Worm (Caenorhabditis elegans) whole organism, young adult: Measurements from ENCODE around the gene kel-8.

ENCODE experiments used
- lin-26 ChIP-seq: fragments of 200-800 bp; sonication (Bioruptor generic); IDR thresholded peaks from 2 replicates; pipeline ENCODE4 v1.3.6; 2022; ENCODE audit warnings: missing genetic modification reagents, missing genetic modification characterization, missing compliant biosample characterization
- mcd-1 ChIP-seq: fragments of 200-800 bp; sonication (Bioruptor generic); IDR thresholded peaks from 2 replicates; pipeline ENCODE4 v1.3.6; 2022; ENCODE audit warnings: missing genetic modification reagents, missing genetic modification characterization, missing compliant biosample characterization
- snpc-4 ChIP-seq, 5 experiments: fragments of 150-350 bp in 1 of 5; sonication (generic microtip) in 4 of 5; optimal IDR thresholded peaks; 2 replicates each; lab custom pipeline; 2014 to 2018; ENCODE audit warnings: missing genetic modification characterization in 5 of 5, missing biosample characterization in 3 of 5, antibody characterized with exemption in 2 of 5, mild to moderate bottlenecking in 2 of 5, missing compliant biosample characterization in 2 of 5, missing genotype in 2 of 5, moderate library complexity in 2 of 5, missing genetic modification reagents in 1 of 5
- tbp1 ChIP-seq: fragments of 200-800 bp; sonication (Bioruptor generic); optimal IDR thresholded peaks from 2 replicates; lab custom pipeline; 2018; ENCODE audit warnings: mild to moderate bottlenecking, missing genetic modification characterization, missing compliant biosample characterization
- unc-130 ChIP-seq: sonication (generic microtip); optimal IDR thresholded peaks from 2 replicates; lab custom pipeline; 2016; ENCODE audit warnings: missing genetic modification reagents, missing genetic modification characterization, missing compliant biosample characterization
- unc-62 ChIP-seq: fragments of 150-350 bp; optimal IDR thresholded peaks from 2 replicates; lab custom pipeline; 2014; ENCODE audit warnings: missing biosample characterization, missing genetic modification reagents, missing genetic modification characterization

DNA sequence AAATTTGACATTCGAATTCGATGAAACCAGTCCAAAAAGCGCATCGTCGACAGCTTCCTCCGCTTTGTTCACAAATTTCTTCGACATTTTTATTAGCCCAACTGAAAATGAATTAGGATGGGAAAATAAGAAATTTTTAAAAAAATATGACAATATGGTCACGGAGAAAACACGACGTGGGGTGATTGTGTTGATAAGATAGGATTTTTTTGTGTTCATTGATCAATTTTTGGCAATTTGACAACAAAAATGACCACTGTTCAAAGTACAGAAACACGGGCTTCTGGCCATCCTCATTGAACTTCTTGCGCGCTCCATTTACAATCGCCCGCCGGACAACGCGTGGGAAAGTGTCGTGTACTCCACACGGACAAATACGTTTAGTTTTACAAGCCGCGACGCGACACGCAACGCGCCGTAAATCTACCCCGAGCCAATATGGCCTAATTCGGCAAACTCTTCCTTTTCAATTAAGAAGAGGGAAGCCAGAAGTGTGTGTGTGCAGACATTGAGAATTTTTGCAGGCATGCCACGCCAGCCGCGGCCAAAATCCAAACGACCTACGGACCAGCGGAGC is 18.6 kb upstream of the kel-8 start, which contains the start of the genes W02H5.8 and angl-1:
- TF ChIP-seq lin-26 (GFP tag; lab: Robert Waterston, UW) = no peak
- TF ChIP-seq tbp1 = no peak
- no peak for TF ChIP-seq snpc-4 (GFP tag; optimal IDR thresholded peaks at IDR 0.05; lab: Kevin White, UChicago)
- TF ChIP-seq snpc-4 (tag; optimal IDR thresholded peaks at IDR 0.05; lab: Kevin White, UChicago) = no peak
- TF ChIP-seq unc-62 (GFP tag; lab: Kevin White, UChicago) = no peak
- no peak for TF ChIP-seq mcd-1 (GFP tag; lab: Robert Waterston, UW)
- TF ChIP-seq unc-130 = no peak
